Fruit fly (Drosophila melanogaster): Measurements from ENCODE around the gene CG1572.

- peak; percentile 58 for TF ChIP-seq net (GFP tag; optimal IDR thresholded peaks at IDR 0.05)
- TF ChIP-seq CG8319 (GFP tag; optimal IDR thresholded peaks at IDR 0.05), result no peak
- peak; percentile 67 for TF ChIP-seq CG31627 (GFP tag; optimal IDR thresholded peaks at IDR 0.05)
- no peak for TF ChIP-seq Blimp-1 (GFP tag; optimal IDR thresholded peaks at IDR 0.05)
- TF ChIP-seq CG8119 (GFP tag; IDR thresholded peaks at IDR 0.05), result 0 out of 3 replicates have a peak, but pooled peaks have one; percentile 53
- peak; percentile 49 for TF ChIP-seq CG7368 (GFP tag; optimal IDR thresholded peaks at IDR 0.05)
- peak; percentile 32; the same call in 1 of the 2 replicates for TF ChIP-seq Gug (GFP tag; IDR thresholded peaks at IDR 0.05)
- peak; percentile 4 for TF ChIP-seq CG9139 (GFP tag; optimal IDR thresholded peaks at IDR 0.05)
- TF ChIP-seq achi (GFP tag; optimal IDR thresholded peaks at IDR 0.05), result peak; percentile 65
- peak; percentile 49 for TF ChIP-seq Lpt (GFP tag; optimal IDR thresholded peaks at IDR 0.05)
- no peak for TF ChIP-seq CG6854 (GFP tag; optimal IDR thresholded peaks at IDR 0.05)
These were observed 18.1 kb upstream of the CG1572 start, which contains the start of gene CG11695 for dm6 chrX:11576540-11576939.

All from whole organism, prepupa.